Worm (Caenorhabditis elegans): ENCODE data around the gene lbp-1.

The lbp-1 gene

DNA sequence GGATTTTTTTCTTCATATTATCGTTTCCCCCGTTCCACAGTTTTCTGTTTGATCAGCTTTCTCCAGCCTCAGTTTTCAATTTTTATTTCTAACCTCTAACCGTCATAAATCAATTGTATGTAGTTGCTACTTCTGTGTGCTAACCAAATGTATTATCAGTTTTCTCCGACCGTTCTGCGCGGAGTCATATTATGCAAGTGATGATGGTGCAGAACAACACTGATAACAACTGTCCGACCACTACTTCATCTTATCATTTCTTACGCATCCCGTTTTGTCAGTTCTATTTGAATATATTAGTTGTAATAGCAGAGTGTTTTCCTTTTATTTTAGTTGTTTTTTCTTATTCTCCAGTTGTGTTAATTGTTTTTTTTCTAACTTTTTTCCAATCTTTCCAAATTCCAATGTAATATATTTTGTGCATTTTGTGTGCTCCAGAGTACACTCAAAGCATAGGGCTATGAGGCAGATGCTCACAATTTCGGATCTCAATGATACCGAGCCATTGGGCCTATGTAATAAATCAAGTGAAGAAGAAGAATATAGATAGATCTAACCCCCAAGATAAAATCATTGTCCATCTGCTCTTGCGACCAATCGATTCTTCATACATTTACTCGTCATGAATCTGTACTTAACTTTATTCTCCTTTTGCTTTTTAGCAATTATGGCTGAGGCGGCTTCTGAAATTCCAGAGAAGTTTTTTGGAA is 2.0 kb upstream of the lbp-1 start, which contains the start of gene lbp-3 (continued):
- TF ChIP-seq Y5F2A.4 (GFP tag; optimal IDR thresholded peaks at IDR 0.05) (no peak), Y105C5A.15 (GFP tag; IDR thresholded peaks at IDR 0.05) (no peak), tag-97 (GFP tag; IDR thresholded peaks at IDR 0.05) (no peak), nhr-25 (tag; optimal IDR thresholded peaks at IDR 0.05; ENCODE audit: borderline replicate concordance, insufficient read depth) (no peak)

DNA sequence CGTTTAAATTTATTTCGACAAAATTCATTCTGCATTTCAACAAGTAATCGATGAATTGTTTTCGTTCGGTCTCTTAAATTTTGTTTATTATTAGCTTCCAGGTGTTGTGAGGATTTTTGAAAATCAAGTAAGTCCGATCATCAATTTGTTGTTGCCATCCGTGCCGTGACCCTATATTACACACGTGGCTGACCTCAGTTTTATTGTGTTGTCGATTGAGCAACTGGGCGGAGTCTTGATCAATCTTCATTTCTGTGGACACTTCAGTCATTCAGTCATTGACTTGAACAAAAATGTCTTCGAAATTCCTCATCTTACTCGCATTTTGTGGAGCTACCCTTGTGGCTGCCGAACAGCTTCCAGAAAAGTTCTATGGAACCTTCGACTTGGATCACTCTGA is 1.6 kb downstream of the lbp-1 start, which contains the start of gene lbp-2:
Gene lbp-2, plus strand, starts transcription at position 102 of the 400 bp plus-strand sequence.
- TF ChIP-seq daf-16 (GFP tag; optimal IDR thresholded peaks at IDR 0.05) (peak in 1 of 2 experiments; percentile 76), daf-16 (tag; optimal IDR thresholded peaks at IDR 0.05) (no peak), nhr-25 (tag; optimal IDR thresholded peaks at IDR 0.05; ENCODE audit: borderline replicate concordance, insufficient read depth) (no peak), nhr-10 (tag; optimal IDR thresholded peaks at IDR 0.05) (no peak), nhr-28 (tag; optimal IDR thresholded peaks at IDR 0.05) (no peak)

DNA sequence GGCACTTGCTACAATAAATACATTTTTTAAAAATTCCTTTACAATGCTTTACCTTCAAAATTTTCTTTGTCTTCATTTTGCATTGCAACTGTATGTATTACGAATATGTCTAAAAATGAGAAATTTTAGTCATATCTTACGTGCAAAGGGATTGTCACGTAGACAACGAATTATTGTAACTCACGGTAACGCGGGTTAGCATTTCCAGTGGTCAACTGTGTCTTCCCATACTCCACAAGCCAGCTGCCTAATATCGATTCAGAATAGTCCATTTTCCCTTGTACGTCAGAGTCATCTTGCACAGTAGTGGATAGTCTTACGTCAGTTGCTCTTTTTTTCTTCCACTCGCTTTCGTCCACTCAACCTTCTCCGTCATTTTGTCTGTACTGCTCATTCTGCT is 3.7 kb downstream of the lbp-1 start, which contains the start of gene fbxb-71:
Gene fbxb-71, plus strand, starts transcription at position 301 of the 400 bp plus-strand sequence.
- no peak for TF ChIP-seq zfp-2 (tag; optimal IDR thresholded peaks at IDR 0.05)
- peak in 1 of 2 experiments; percentile 34 for TF ChIP-seq unc-62 (GFP tag; optimal IDR thresholded peaks at IDR 0.05 in 1 of 2)
- no peak for TF ChIP-seq unc-62 (tag; optimal IDR thresholded peaks at IDR 0.05)

DNA sequence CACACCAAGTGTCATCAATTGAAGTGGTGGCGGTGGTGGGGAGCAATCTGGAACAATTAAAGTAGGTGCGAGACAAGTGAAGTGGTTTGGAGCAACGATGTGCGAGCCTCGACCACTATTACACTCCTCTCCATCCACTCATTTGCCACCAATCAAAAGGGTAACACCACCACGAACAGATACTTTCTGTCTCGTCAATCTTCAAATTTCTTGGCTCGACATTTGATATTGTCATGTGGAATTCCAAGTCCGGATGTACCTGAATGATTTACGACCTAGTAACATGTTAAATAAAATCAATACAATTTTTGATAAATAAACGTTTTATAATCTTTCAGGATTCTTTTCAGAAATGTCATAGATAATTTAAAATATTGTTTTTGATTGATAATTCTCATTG is 11.9 kb downstream of the lbp-1 start, which contains the start of gene sul-1:
Gene sul-1, minus strand, starts transcription at position 101 of the 400 bp plus-strand sequence.
- no peak for TF ChIP-seq daf-16 (GFP tag; optimal IDR thresholded peaks at IDR 0.05)
- TF ChIP-seq daf-16 (tag; optimal IDR thresholded peaks at IDR 0.05) = no peak
- no peak for TF ChIP-seq unc-130 (GFP tag; optimal IDR thresholded peaks at IDR 0.05)
- TF ChIP-seq ZK546.5 (tag; optimal IDR thresholded peaks at IDR 0.05) = no peak
- no peak for TF ChIP-seq Y75B8A.6 (GFP tag; IDR thresholded peaks at IDR 0.05)
- no peak for TF ChIP-seq spr-1 (tag; optimal IDR thresholded peaks at IDR 0.05)
- TF ChIP-seq ceh-32 (tag; optimal IDR thresholded peaks at IDR 0.05; ENCODE audit: poor library complexity) = no peak
- TF ChIP-seq D1046.2 (GFP tag; IDR thresholded peaks at IDR 0.05) = no peak
- no peak for TF ChIP-seq gei-8 (GFP tag; optimal IDR thresholded peaks at IDR 0.05)
- no peak for TF ChIP-seq nhr-42 (GFP tag; IDR thresholded peaks at IDR 0.05)
- TF ChIP-seq zfp-2 (tag; optimal IDR thresholded peaks at IDR 0.05) = no peak
- TF ChIP-seq pqm-1 (tag; optimal IDR thresholded peaks at IDR 0.05) = no peak
- TF ChIP-seq T26A8.4 (GFP tag; IDR thresholded peaks at IDR 0.05) = no peak
- no peak for TF ChIP-seq Y105C5A.15 (GFP tag; IDR thresholded peaks at IDR 0.05)
- no peak for TF ChIP-seq nhr-41 (GFP tag; IDR thresholded peaks at IDR 0.05)
- no peak for TF ChIP-seq spr-3 (GFP tag; optimal IDR thresholded peaks at IDR 0.05)

DNA sequence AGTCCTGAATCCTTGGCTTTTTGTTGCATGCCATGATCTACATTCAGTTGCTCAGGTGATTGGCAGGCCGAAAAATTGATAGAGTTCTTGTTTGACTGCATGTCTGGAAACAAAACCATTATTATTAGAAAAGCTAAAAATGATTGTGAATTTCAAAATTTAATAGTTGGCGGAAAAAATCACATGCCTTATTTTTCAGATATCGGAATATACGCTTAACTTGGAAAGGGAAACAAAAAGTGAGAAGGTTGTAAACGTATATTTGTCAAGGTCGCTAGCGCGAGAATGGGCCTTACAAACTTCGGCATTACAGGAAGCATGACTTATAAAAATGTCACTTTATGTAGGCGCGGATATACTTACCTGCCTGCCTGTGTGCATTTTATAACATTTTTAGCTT is 12.7 kb downstream of the lbp-1 start, which contains the start of gene K09C4.9:
Gene K09C4.9, minus strand, starts transcription at position 101 of the 400 bp plus-strand sequence.
- TF ChIP-seq nhr-76 (tag; optimal IDR thresholded peaks at IDR 0.05) = no peak

DNA sequence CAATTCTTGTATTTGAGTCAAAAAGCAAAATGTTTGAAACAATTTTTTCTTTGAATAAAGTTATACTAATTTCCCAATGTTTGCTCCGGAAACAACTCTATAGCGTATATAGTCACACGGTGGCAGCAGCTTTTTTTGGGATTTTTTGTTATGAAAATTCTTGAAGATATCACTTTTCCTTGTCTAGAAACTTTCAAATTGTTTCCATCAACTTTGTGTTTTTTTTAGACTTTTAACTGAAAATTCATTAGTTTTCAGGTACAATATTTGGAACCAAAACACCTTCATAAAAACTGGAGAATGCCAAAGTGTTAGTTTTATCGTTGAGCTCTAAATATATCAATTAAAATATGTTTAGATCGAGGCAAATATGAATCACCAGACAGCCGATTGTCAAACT is 13.6 kb downstream of the lbp-1 start, which contains the start of gene K09C4.7:
Gene K09C4.7, plus strand, starts transcription at position 301 of the 400 bp plus-strand sequence.
- TF ChIP-seq daf-16 (GFP tag; optimal IDR thresholded peaks at IDR 0.05) = no peak
- TF ChIP-seq daf-16 (tag; optimal IDR thresholded peaks at IDR 0.05) = no peak
- TF ChIP-seq dmd-6 (GFP tag; IDR thresholded peaks at IDR 0.05) = no peak
- no peak for TF ChIP-seq vab-7 (GFP tag; IDR thresholded peaks at IDR 0.05)
- no peak for TF ChIP-seq arid-1 (GFP tag; conservative IDR thresholded peaks at IDR 0.05)
- no peak for TF ChIP-seq lin-39 (tag; optimal IDR thresholded peaks at IDR 0.05)
- TF ChIP-seq zag-1 (tag; optimal IDR thresholded peaks at IDR 0.05) = no peak
